Worm (Caenorhabditis elegans): ENCODE data around the gene M01H9.4.

Gene M01H9.4

DNA sequence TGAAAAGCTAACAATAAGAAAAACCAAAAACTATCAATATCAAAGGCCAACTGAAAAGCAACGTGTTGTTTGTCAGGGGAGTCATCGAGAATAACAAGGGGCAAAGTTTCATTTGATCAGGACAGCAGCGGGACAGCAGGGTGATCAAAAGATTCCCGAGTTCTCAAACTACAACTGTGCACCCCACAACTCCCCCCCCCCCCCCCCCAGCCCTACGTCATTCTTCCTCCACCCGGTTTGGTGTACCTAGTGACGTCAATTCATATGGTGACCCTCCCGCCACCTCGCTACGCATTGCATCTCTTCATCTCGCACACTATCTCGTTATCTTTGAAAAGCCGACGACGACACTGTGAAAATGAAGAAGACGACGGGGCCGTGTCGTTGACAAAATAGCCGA is 8.9 kb downstream of the M01H9.4 start:
- no peak for TF ChIP-seq pha-4 (tag; optimal IDR thresholded peaks at IDR 0.05)
- TF ChIP-seq nhr-28 (tag; optimal IDR thresholded peaks at IDR 0.05) = no peak
- no peak for TF ChIP-seq nhr-12 (tag; optimal IDR thresholded peaks at IDR 0.05)
- TF ChIP-seq nhr-237 (tag; optimal IDR thresholded peaks at IDR 0.05) = no peak
- TF ChIP-seq bed-3 (GFP tag; optimal IDR thresholded peaks at IDR 0.05) = no peak
- TF ChIP-seq ceh-83 (GFP tag; optimal IDR thresholded peaks at IDR 0.05) = no peak
- no peak for TF ChIP-seq M03D4.4 (tag; optimal IDR thresholded peaks at IDR 0.05)
- no peak for TF ChIP-seq sem-2 (GFP tag; optimal IDR thresholded peaks at IDR 0.05)
- no peak for TF ChIP-seq elt-3 (tag; optimal IDR thresholded peaks at IDR 0.05)
- TF ChIP-seq lin-13 (tag; optimal IDR thresholded peaks at IDR 0.05) = no peak
- TF ChIP-seq elt-1 (tag; optimal IDR thresholded peaks at IDR 0.05; ENCODE audit: borderline replicate concordance, insufficient read depth) = no peak
- no peak for TF ChIP-seq hlh-1 (tag; optimal IDR thresholded peaks at IDR 0.05)
- TF ChIP-seq nhr-76 (tag; optimal IDR thresholded peaks at IDR 0.05) = no peak
- no peak for TF ChIP-seq ham-2 (GFP tag; optimal IDR thresholded peaks at IDR 0.05)
- TF ChIP-seq unc-39 (tag; optimal IDR thresholded peaks at IDR 0.05) = no peak

DNA sequence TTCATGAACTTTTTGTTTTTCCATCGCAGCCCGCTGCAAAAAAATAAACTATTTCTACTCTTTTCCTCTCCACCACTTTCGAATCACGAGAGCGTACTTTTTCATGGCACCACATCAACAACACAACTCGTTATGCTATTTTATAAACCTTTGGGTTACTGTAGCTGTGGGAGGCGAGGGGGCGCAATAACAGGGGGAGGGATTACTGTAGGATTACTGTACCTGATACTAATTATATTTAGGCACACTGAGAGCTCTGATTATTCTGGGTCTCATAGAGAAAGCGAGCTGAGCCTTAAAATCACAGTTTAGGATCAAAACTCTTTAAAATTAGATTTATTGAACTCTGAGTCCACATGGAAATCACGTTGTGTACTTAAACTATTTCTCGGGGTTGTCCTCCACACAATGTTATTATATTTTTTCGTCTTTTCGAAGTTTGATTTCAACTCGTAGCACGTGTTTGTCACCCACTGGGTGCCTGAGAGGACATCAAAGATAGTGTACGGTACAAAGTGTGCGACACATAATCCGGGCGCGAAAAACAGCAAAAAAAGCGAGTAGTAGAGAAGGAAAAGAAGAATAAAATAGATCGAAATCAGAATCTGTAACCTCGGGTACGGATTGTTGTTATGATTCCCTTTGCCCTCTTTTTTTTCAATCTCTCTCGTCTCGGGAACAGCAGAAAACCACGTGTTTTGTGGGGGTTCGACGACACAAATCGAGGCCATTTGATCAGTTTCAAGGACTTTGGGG is 10.1 kb downstream of the M01H9.4 start:
- TF ChIP-seq sptf-1 (tag; optimal IDR thresholded peaks at IDR 0.05) = no peak
- TF ChIP-seq flh-1 (GFP tag; optimal IDR thresholded peaks at IDR 0.05) = no peak
- no peak for TF ChIP-seq unc-120 (tag; optimal IDR thresholded peaks at IDR 0.05; ENCODE audit: poor library complexity, severe bottlenecking)
- TF ChIP-seq hlh-1 (tag; optimal IDR thresholded peaks at IDR 0.05) = no peak
- TF ChIP-seq lin-13 (tag; optimal IDR thresholded peaks at IDR 0.05) = no peak
- no peak for TF ChIP-seq mab-5 (tag; optimal IDR thresholded peaks at IDR 0.05)
- no peak for TF ChIP-seq pha-4 (tag; optimal IDR thresholded peaks at IDR 0.05)
- no peak for TF ChIP-seq mls-2 (tag; optimal IDR thresholded peaks at IDR 0.05)
- TF ChIP-seq ceh-83 (GFP tag; optimal IDR thresholded peaks at IDR 0.05) = no peak
- no peak for TF ChIP-seq snpc-4 (tag; optimal IDR thresholded peaks at IDR 0.05)
- no peak for TF ChIP-seq nhr-28 (tag; optimal IDR thresholded peaks at IDR 0.05)

DNA sequence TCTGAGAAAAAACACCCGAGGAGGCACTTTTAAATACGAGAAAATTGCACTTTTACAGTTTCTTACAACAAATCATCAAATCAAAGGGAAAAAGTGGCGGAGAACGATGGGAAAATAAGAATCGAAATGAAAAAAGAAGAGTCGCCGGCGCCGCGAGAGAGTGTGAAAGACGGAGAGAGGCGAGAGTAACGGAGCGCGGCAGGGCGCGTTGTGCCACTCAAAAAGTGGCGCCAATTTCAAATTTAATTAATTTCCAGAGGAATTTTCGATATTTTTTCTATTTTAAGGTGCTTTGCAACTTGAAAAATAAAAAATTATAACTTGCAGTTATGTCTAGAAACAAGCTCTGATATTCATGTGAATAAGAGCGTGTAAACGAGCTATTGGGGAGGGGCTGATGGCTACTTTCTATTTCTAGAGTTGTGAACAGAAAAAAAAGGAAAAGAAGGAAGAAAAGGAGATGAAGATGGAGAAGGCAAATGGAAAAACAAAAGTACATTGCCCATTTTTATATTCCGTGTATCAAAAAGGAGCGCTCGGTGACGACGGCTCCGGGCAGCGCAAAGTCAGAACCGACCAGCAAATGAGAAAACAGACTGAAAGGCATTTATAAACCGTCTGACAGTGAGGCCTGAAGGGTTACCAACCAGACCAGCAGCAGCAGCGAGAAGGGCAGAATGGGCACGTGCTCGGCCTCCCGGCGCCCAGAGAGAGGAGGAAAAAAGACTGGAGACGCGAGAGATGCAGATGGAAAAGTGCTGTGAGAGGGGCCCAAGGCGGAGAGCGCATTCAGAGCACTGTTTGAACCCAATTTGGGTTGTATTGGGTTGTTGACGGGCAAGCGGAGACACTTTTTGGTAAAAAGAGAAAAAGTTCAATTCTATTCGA is 11.6 kb downstream of the M01H9.4 start:
- TF ChIP-seq unc-62 (GFP tag; optimal IDR thresholded peaks at IDR 0.05) (no peak), nhr-2 (tag; optimal IDR thresholded peaks at IDR 0.05) (no peak)

DNA sequence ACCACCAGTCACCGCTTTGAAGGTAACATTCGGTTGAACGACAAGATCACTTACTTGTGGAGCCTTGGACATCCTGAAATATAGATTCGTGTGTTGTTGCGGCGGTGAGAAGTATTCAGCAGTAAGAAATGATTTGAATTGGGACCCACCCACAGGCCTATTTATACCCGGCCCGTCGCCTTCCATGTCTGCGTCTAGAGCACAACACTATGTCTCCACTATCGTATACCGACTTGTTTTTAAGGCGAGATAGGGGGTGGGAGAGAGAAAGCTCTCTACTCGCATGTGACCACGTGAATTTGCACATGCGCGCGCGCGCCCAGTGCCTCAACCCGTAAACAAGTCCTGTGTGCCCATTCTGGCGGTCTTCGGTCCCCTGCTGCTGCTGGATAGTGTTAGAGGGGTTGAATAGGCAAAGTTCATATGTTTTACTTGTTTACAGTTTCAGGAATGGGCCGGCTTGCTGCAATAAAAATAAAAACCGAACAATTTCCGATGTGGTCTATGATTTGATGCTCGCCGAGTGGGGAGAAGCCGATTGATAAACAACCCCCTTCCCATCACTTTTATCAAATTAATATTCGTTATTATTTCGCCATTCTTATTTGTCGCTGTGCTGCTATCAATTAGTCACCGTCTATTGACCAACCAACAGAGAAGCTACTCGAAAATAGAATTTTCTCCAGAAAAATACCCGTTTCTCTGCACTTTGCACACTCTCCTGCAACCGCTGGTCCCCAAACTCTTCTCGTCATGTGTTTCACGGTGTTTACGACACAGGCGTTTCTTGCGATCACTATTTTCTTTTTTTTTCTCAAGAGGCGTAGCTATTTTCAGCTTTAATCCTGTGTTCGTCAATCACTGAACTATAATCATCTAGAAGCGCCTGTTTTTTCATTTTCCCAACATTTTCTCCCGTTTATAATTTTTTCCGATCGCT is 12.7 kb downstream of the M01H9.4 start:
- no peak for TF ChIP-seq unc-120 (tag; optimal IDR thresholded peaks at IDR 0.05; ENCODE audit: poor library complexity, severe bottlenecking)
- no peak for TF ChIP-seq nhr-2 (tag; optimal IDR thresholded peaks at IDR 0.05)
- no peak for TF ChIP-seq unc-62 (GFP tag; optimal IDR thresholded peaks at IDR 0.05)
- TF ChIP-seq tbx-8 (GFP tag; optimal IDR thresholded peaks at IDR 0.05) = no peak
- no peak for TF ChIP-seq mab-5 (tag; optimal IDR thresholded peaks at IDR 0.05)
- no peak for TF ChIP-seq elt-1 (tag; optimal IDR thresholded peaks at IDR 0.05; ENCODE audit: borderline replicate concordance, insufficient read depth)
- TF ChIP-seq sem-2 (GFP tag; optimal IDR thresholded peaks at IDR 0.05) = peak; percentile 5
- TF ChIP-seq bed-3 (GFP tag; optimal IDR thresholded peaks at IDR 0.05) = no peak
- TF ChIP-seq nhr-76 (tag; optimal IDR thresholded peaks at IDR 0.05) = no peak
- no peak for TF ChIP-seq lin-13 (tag; optimal IDR thresholded peaks at IDR 0.05)
- peak; percentile 45 for TF ChIP-seq hlh-1 (tag; optimal IDR thresholded peaks at IDR 0.05)
- TF ChIP-seq ceh-39 (tag; optimal IDR thresholded peaks at IDR 0.05) = no peak
- no peak for TF ChIP-seq nhr-28 (tag; optimal IDR thresholded peaks at IDR 0.05)
- TF ChIP-seq lsy-2 (tag; optimal IDR thresholded peaks at IDR 0.05) = no peak
- no peak for TF ChIP-seq sptf-1 (tag; optimal IDR thresholded peaks at IDR 0.05)
- TF ChIP-seq zip-8 (tag; optimal IDR thresholded peaks at IDR 0.05) = no peak
- peak; percentile 50 for TF ChIP-seq pha-4 (tag; optimal IDR thresholded peaks at IDR 0.05)
- no peak for TF ChIP-seq nhr-12 (tag; optimal IDR thresholded peaks at IDR 0.05)
- no peak for TF ChIP-seq nhr-237 (tag; optimal IDR thresholded peaks at IDR 0.05)
- no peak for TF ChIP-seq cnd-1 (tag; optimal IDR thresholded peaks at IDR 0.05)
- TF ChIP-seq unc-39 (tag; optimal IDR thresholded peaks at IDR 0.05) = no peak
- no peak for TF ChIP-seq ceh-83 (GFP tag; optimal IDR thresholded peaks at IDR 0.05)
- TF ChIP-seq drap-1 (GFP tag; optimal IDR thresholded peaks at IDR 0.05) = peak; percentile 30
- TF ChIP-seq M03D4.4 (tag; optimal IDR thresholded peaks at IDR 0.05) = no peak
- no peak for TF ChIP-seq elt-3 (tag; optimal IDR thresholded peaks at IDR 0.05)
- TF ChIP-seq snpc-4 (tag; optimal IDR thresholded peaks at IDR 0.05) = no peak
- TF ChIP-seq ces-1 (GFP tag; optimal IDR thresholded peaks at IDR 0.05) = no peak
- TF ChIP-seq ceh-43 (GFP tag; optimal IDR thresholded peaks at IDR 0.05) = no peak
